Worm (Caenorhabditis elegans) whole organism, early embryonic: ENCODE measurements around the gene fbxc-48.

Source experiments
- B0310.2 ChIP-seq: sonication (generic microtip); optimal IDR thresholded peaks from 2 replicates; lab custom pipeline; 2016; ENCODE audit warnings: mild to moderate bottlenecking, missing genetic modification characterization, missing compliant biosample characterization
- F13C5.2 ChIP-seq: sonication (generic microtip); optimal IDR thresholded peaks from 2 replicates; lab custom pipeline; 2017; ENCODE audit warnings: mild to moderate bottlenecking, missing genetic modification characterization, inconsistent platforms, missing compliant biosample characterization
- aly-1 ChIP-seq: sonication (generic microtip); optimal IDR thresholded peaks from 2 replicates; lab custom pipeline; 2016; ENCODE audit warnings: missing genetic modification characterization, missing compliant biosample characterization
- ama-1 ChIP-seq: fragments of 150-350 bp; optimal IDR thresholded peaks from 2 replicates; lab custom pipeline; 2014
- ceh-13 ChIP-seq: fragments of 200-800 bp; sonication (Bioruptor generic); optimal IDR thresholded peaks from 2 replicates; lab custom pipeline; 2018; ENCODE audit warnings: mild to moderate bottlenecking, missing genetic modification characterization, missing compliant biosample characterization
- ceh-36 ChIP-seq: sonication (generic microtip); optimal IDR thresholded peaks from 2 replicates; lab custom pipeline; 2016; ENCODE audit warnings: missing genetic modification characterization, inconsistent platforms, missing compliant biosample characterization
- ets-7 ChIP-seq: sonication (generic microtip); optimal IDR thresholded peaks from 2 replicates; lab custom pipeline; 2016; ENCODE audit warnings: missing genotype, missing genetic modification characterization, missing compliant biosample characterization
- flt-1 ChIP-seq: fragments of 200-800 bp; sonication (Bioruptor generic); IDR thresholded peaks from 2 replicates; pipeline ENCODE4 v1.3.6; 2022; ENCODE audit warnings: missing genetic modification characterization, missing compliant biosample characterization
- hmbx-1 ChIP-seq: sonication (generic microtip); optimal IDR thresholded peaks from 2 replicates; lab custom pipeline; 2016; ENCODE audit warnings: mild to moderate bottlenecking, missing genetic modification characterization, missing compliant biosample characterization
- hmg-4 ChIP-seq: fragments of 200-800 bp; sonication (Bioruptor generic); optimal IDR thresholded peaks from 2 replicates; lab custom pipeline; 2018; ENCODE audit warnings: mild to moderate bottlenecking, missing genetic modification characterization, missing compliant biosample characterization
- hnd-1 ChIP-seq: sonication (generic microtip); optimal IDR thresholded peaks from 2 replicates; lab custom pipeline; 2016; ENCODE audit warnings: missing genetic modification characterization, missing compliant biosample characterization
- pes-1 ChIP-seq: fragments of 200-800 bp; sonication (Bioruptor generic); IDR thresholded peaks from 2 replicates; pipeline ENCODE4 v1.3.6; 2022; ENCODE audit warnings: missing genetic modification reagents, missing genetic modification characterization, missing compliant biosample characterization
- scrt-1 ChIP-seq: fragments of 200-800 bp; sonication (Bioruptor generic); IDR thresholded peaks from 2 replicates; pipeline ENCODE4 v1.3.6; 2022; ENCODE audit warnings: missing genetic modification characterization, missing compliant biosample characterization
- sea-1 ChIP-seq: fragments of 200-800 bp; sonication (Bioruptor generic); conservative IDR thresholded peaks from 2 replicates; pipeline ENCODE4 v1.3.6; 2022; ENCODE audit warnings: missing genetic modification characterization, missing compliant biosample characterization
- tbx-11 ChIP-seq: fragments of 200-800 bp; sonication (Bioruptor generic); IDR thresholded peaks from 2 replicates; pipeline ENCODE4 v1.3.6; 2022; ENCODE audit warnings: missing genetic modification characterization, missing compliant biosample characterization
- tbx-37 ChIP-seq: fragments of 200-800 bp; sonication (Bioruptor generic); conservative IDR thresholded peaks from 2 replicates; pipeline ENCODE4 v1.3.6; 2022; ENCODE audit warnings: missing genetic modification reagents, missing genetic modification characterization, missing compliant biosample characterization
- tra-4 ChIP-seq: sonication (generic microtip); optimal IDR thresholded peaks from 2 replicates; lab custom pipeline; 2017; ENCODE audit warnings: missing genetic modification characterization, missing compliant biosample characterization

The fbxc-48 gene

DNA sequence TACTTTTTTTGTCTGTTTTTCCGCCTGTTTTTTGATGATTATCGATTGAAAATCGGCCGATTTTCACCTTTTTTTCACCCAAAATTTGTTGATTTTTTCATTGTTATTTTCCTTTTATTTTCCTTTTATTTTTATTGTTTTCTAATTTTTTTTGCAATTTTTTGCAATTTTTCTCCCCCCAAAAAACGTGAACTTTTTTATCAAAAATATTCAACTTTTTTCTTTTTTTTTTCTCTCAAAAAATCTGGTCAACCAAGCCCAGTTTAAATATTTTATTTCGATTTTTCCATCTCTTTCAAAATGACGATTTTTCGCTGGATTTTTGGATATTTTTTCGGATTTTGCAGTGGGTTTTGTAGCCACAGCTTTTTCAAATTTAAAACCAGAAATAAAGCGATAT lies 17.2 kb downstream of the fbxc-48 start, which contains the start of gene rfip-2:
Gene rfip-2, plus strand, starts transcription at position 301 of the 400 bp plus-strand sequence.
- TF ChIP-seq ceh-13 (GFP tag; lab: Kevin White, UChicago): no peak
- TF ChIP-seq tbx-37: no peak
- no peak for TF ChIP-seq pes-1 (GFP tag; lab: Robert Waterston, UW)
- TF ChIP-seq ceh-36 (tag; lab: Kevin White, UChicago): no peak
- no peak for TF ChIP-seq aly-1
- no peak for TF ChIP-seq tbx-11 (GFP tag; lab: Robert Waterston, UW)
- no peak for TF ChIP-seq hmbx-1 (tag; lab: Kevin White, UChicago)
- no peak for TF ChIP-seq hnd-1 (tag; lab: Kevin White, UChicago)
- no peak for TF ChIP-seq flt-1 (GFP tag; lab: Robert Waterston, UW)
- TF ChIP-seq F13C5.2: no peak
- no peak for TF ChIP-seq tra-4 (tag; lab: Kevin White, UChicago)
- no peak for TF ChIP-seq hmg-4 (GFP tag; lab: Kevin White, UChicago)
- TF ChIP-seq ets-7 (tag; lab: Kevin White, UChicago): no peak
- no peak for TF ChIP-seq B0310.2 (tag; lab: Kevin White, UChicago)
- no peak for TF ChIP-seq ama-1 (lab: Kevin White, UChicago)
- no peak for TF ChIP-seq sea-1 (GFP tag; lab: Robert Waterston, UW)
- TF ChIP-seq scrt-1 (GFP tag; lab: Robert Waterston, UW): no peak

DNA sequence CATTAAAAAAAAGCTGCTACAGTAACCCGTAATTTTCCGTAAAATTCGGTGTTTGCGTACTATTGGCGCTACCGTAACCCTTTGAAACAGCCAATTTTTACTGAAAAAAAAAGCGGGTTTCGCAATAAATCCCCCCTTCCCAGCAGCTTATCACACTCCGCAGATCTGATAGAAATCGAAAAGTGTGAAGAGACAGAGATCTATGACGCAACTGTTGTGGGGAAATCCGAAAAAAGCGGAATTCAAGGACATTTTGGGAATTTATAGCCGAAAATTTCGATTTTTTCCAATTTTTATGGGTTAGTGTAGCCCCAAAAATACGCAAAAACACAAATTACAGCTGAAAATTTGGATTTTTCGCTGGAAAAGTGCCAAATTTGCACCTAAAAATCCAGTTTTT lies 18.8 kb downstream of the fbxc-48 start:
- TF ChIP-seq scrt-1 (GFP tag; lab: Robert Waterston, UW): no peak
- no peak for TF ChIP-seq F13C5.2
- TF ChIP-seq ceh-36 (tag; lab: Kevin White, UChicago): no peak
- TF ChIP-seq pes-1 (GFP tag; lab: Robert Waterston, UW): no peak
- TF ChIP-seq ets-7 (tag; lab: Kevin White, UChicago): no peak
- TF ChIP-seq sea-1 (GFP tag; lab: Robert Waterston, UW): no peak
- no peak for TF ChIP-seq ceh-13 (GFP tag; lab: Kevin White, UChicago)
- no peak for TF ChIP-seq tbx-11 (GFP tag; lab: Robert Waterston, UW)
- no peak for TF ChIP-seq hmbx-1 (tag; lab: Kevin White, UChicago)
- no peak for TF ChIP-seq hmg-4 (GFP tag; lab: Kevin White, UChicago)
- TF ChIP-seq tbx-37: no peak
- TF ChIP-seq hnd-1 (tag; lab: Kevin White, UChicago): no peak
- no peak for TF ChIP-seq B0310.2 (tag; lab: Kevin White, UChicago)
- TF ChIP-seq aly-1: no peak
- TF ChIP-seq tra-4 (tag; lab: Kevin White, UChicago): no peak
- TF ChIP-seq flt-1 (GFP tag; lab: Robert Waterston, UW): no peak
- TF ChIP-seq ama-1 (lab: Kevin White, UChicago): no peak

DNA sequence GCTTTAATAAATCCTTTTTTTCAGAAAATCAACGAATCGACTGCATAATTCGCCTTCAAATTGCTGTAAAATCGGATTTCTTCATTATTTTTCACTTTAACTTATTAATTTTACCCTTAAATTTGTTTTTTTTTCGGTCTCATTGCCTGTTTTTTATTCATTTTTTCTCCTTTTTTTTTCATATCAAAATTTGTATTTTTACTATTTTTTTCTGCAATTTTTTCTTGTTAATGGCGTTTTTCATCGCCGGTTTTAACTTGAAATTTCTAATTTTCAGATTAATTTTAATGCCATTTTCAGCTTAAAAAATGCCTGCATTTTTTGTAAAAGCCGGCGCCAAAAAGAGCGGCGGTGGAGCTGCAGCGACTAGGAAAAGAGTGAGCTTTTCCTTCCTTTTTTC lies 31.6 kb downstream of the fbxc-48 start, which contains the start of gene T02H6.1:
Gene T02H6.1, plus strand, starts transcription at position 301 of the 400 bp plus-strand sequence.
- no peak for TF ChIP-seq tbx-37
- TF ChIP-seq ama-1 (lab: Kevin White, UChicago): no peak
- no peak for TF ChIP-seq scrt-1 (GFP tag; lab: Robert Waterston, UW)
- no peak for TF ChIP-seq sea-1 (GFP tag; lab: Robert Waterston, UW)
- no peak for TF ChIP-seq ceh-13 (GFP tag; lab: Kevin White, UChicago)
- no peak for TF ChIP-seq hnd-1 (tag; lab: Kevin White, UChicago)
- TF ChIP-seq B0310.2 (tag; lab: Kevin White, UChicago): no peak
- no peak for TF ChIP-seq ceh-36 (tag; lab: Kevin White, UChicago)
- TF ChIP-seq tra-4 (tag; lab: Kevin White, UChicago): no peak
- TF ChIP-seq flt-1 (GFP tag; lab: Robert Waterston, UW): no peak
- no peak for TF ChIP-seq tbx-11 (GFP tag; lab: Robert Waterston, UW)
- TF ChIP-seq pes-1 (GFP tag; lab: Robert Waterston, UW): no peak
- TF ChIP-seq hmbx-1 (tag; lab: Kevin White, UChicago): no peak
- TF ChIP-seq ets-7 (tag; lab: Kevin White, UChicago): no peak

DNA sequence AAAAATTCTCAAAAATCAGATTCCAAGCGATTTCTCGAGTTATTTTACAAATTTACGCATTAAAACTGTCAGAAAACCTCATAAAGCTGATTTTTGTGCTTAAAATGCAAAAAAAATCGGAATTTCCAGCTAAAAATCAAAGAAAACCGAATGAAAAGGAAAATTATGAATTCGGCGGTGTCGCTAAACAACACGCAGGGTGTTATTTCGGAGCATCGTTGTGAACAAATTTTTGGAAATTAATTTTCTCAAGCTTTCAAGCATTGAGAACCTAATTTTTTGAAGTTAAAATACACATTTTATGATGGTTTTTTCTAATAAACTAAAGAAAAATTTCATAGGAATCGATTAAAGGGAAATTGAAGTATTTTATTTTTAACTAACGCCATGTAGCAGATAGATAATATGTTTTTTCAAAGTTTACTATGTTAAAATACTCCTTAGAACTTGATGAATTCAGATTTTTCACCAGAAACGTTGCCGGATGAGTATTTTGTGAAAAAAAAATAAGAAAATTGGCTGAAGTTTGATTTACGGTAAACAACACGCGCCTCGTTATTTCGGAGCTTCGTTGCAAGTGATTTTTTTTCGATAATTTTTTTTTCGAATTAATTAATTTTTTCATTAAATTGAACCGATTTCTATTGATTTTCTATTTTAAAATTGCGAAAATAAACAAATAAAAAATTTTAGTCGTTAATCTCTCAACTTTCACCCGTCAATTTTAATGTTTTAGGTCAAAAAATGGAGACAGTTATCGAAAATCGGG lies 39.2 kb downstream of the fbxc-48 start, which contains the start of gene thoc-1:
Gene thoc-1, plus strand, starts transcription at position 737 of the 769 bp plus-strand sequence.
- no peak for TF ChIP-seq tra-4 (tag; lab: Kevin White, UChicago)
- TF ChIP-seq hmg-4 (GFP tag; lab: Kevin White, UChicago): no peak
- no peak for TF ChIP-seq pes-1 (GFP tag; lab: Robert Waterston, UW)
- no peak for TF ChIP-seq F13C5.2
- no peak for TF ChIP-seq tbx-11 (GFP tag; lab: Robert Waterston, UW)
- no peak for TF ChIP-seq hmbx-1 (tag; lab: Kevin White, UChicago)
- TF ChIP-seq tbx-37: no peak
- no peak for TF ChIP-seq ama-1 (lab: Kevin White, UChicago)
- no peak for TF ChIP-seq scrt-1 (GFP tag; lab: Robert Waterston, UW)
- no peak for TF ChIP-seq flt-1 (GFP tag; lab: Robert Waterston, UW)
- no peak for TF ChIP-seq ceh-36 (tag; lab: Kevin White, UChicago)

DNA sequence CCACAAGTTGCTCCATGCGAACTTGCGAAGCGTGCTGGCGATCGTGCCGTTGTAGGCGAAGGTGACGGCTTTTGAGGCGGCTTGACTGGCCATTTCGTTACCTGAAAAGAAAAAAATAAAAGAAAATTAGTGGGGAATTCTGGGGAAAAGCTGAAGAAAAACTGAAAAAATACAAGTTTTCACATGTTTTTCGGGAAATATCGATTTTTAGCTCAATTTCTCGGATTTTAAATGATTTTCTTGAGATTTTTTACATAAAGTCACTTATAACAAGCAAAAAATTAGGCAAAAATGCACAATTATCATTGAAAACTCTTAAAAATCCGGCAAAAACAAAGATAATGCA lies 39.7 kb downstream of the fbxc-48 start, which contains the start of gene T02H6.11:
Gene T02H6.11, minus strand, starts transcription at position 101 of the 346 bp plus-strand sequence.
- TF ChIP-seq ets-7 (tag; lab: Kevin White, UChicago) (no peak), flt-1 (GFP tag; lab: Robert Waterston, UW) (no peak), tbx-11 (GFP tag; lab: Robert Waterston, UW) (no peak), aly-1 (no peak), hmbx-1 (tag; lab: Kevin White, UChicago) (no peak), ceh-13 (GFP tag; lab: Kevin White, UChicago) (no peak), scrt-1 (GFP tag; lab: Robert Waterston, UW) (no peak), tbx-37 (no peak), tra-4 (tag; lab: Kevin White, UChicago) (no peak), ceh-36 (tag; lab: Kevin White, UChicago) (no peak), hmg-4 (GFP tag; lab: Kevin White, UChicago) (no peak), hnd-1 (tag; lab: Kevin White, UChicago) (no peak), sea-1 (GFP tag; lab: Robert Waterston, UW) (no peak), B0310.2 (tag; lab: Kevin White, UChicago) (no peak), ama-1 (lab: Kevin White, UChicago) (no peak), F13C5.2 (no peak)

DNA sequence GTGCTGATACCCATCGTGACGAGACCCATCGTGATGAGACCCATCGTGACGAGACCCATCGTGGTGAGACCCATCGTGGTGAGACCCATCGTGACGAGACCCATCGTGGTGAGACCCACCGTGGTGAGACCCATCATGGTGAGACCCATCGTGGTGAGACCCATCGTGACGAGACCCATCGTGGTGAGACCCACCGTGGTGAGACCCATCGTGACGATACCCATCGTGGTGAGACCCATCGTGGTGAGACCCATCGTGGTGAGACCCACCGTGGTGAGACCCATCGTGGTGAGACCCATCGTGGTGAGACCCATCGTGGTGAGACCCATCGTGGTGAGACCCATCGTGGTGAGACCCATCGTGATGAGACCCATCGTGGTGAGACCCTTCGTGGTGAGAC lies 42.3 kb downstream of the fbxc-48 start:
- TF ChIP-seq tbx-11 (GFP tag; lab: Robert Waterston, UW): peak; percentile 56; the same call in 1 of the 2 replicates
- TF ChIP-seq scrt-1 (GFP tag; lab: Robert Waterston, UW): peak; percentile 53; the same call in 1 of the 2 replicates
- TF ChIP-seq sea-1 (GFP tag; lab: Robert Waterston, UW): peak; percentile 46; the same call in 1 of the 2 replicates
